Worm (Caenorhabditis elegans): Measurements from ENCODE around the gene C06A1.7.

C06A1.7 gene

ce11 chrII:10541923-10542486 lies 22.7 kb upstream of the C06A1.7 start, which contains the start of gene pro-1 (continued):
- TF ChIP-seq R02D3.7 (tag; optimal IDR thresholded peaks at IDR 0.05) (peak; percentile 80), sma-9 (GFP tag; optimal IDR thresholded peaks at IDR 0.05) (peak; percentile 79), sma-9 (tag; optimal IDR thresholded peaks at IDR 0.05) (no peak), zag-1 (tag; optimal IDR thresholded peaks at IDR 0.05) (peak; percentile 29), fos-1 (tag; optimal IDR thresholded peaks at IDR 0.05) (no peak), ztf-4 (tag; optimal IDR thresholded peaks at IDR 0.05) (peak; percentile 97), nhr-11 (tag; optimal IDR thresholded peaks at IDR 0.05) (peak; percentile 53), skn-1 (tag; optimal IDR thresholded peaks at IDR 0.05) (no peak), nhr-129 (tag; optimal IDR thresholded peaks at IDR 0.05) (peak; percentile 80), nhr-237 (tag; optimal IDR thresholded peaks at IDR 0.05) (no peak), Y55F3AM.14 (GFP tag; optimal IDR thresholded peaks at IDR 0.05) (peak; percentile 78), mbf-1 (tag; optimal IDR thresholded peaks at IDR 0.05) (peak; percentile 25), sem-4 (tag; optimal IDR thresholded peaks at IDR 0.05) (peak; percentile 70), nhr-6 (tag; optimal IDR thresholded peaks at IDR 0.05) (peak; percentile 85), ceh-82 (tag; optimal IDR thresholded peaks at IDR 0.05) (no peak)

DNA sequence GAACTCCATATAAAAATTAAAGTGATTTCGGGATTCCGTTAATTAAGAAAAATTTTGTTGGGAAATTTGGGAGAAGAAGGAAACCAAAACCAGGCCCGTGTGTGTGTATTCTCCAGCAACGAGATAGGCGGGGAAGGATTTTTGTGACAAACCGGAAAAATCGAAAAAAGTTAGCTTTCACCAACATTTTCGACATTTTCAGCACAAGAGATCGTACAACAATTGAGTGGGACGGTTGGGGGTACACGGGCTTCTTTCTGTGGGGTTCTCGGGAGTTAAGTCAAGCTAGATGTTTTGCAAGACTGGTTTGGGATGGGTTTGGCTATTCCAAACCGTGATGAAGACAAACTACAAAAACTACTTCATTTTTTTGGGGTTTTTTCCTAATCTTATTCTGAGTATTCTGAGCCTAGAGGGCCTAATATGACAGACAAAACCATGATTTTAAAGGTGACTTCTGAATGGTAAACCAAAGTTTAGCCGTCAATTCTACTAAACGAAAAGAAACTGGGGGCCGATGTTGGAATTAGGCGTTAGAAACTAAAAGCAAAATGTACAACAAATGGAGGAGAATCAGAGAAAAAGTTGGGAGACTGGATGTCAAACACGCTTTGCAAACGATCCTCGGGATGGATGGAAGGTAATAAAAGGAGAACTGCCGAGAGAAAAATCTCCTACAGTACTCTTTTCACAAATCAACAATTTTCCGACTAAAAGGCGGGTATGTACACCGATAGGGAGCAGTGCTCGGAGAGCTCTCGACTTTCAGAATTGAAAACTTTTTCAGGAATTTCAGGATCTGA lies 21.8 kb upstream of the C06A1.7 start:
- peak; percentile 32 for TF ChIP-seq nhr-6 (tag; optimal IDR thresholded peaks at IDR 0.05)
- peak; percentile 64 for TF ChIP-seq Y55F3AM.14 (GFP tag; optimal IDR thresholded peaks at IDR 0.05)
- peak; percentile 11 for TF ChIP-seq ztf-4 (tag; optimal IDR thresholded peaks at IDR 0.05)
- TF ChIP-seq blmp-1 (tag; optimal IDR thresholded peaks at IDR 0.05; ENCODE audit: insufficient read depth), result peak; percentile 7
- no peak for TF ChIP-seq nhr-23 (tag; optimal IDR thresholded peaks at IDR 0.05)
- peak; percentile 92 for TF ChIP-seq ama-1 (optimal IDR thresholded peaks at IDR 0.05)
- peak; percentile 6 to 20 for TF ChIP-seq lsy-2 (tag; optimal IDR thresholded peaks at IDR 0.05)
- peak; percentile 34 for TF ChIP-seq nhr-129 (tag; optimal IDR thresholded peaks at IDR 0.05)
- TF ChIP-seq dmd-4 (tag; optimal IDR thresholded peaks at IDR 0.05), result no peak
- no peak for TF ChIP-seq lin-13 (GFP tag; optimal IDR thresholded peaks at IDR 0.05)

- peak; percentile 36 for TF ChIP-seq sma-3 (GFP tag; optimal IDR thresholded peaks at IDR 0.05)
- no peak for TF ChIP-seq ZK546.5 (tag; optimal IDR thresholded peaks at IDR 0.05)
- peak; percentile 35 for TF ChIP-seq sma-9 (GFP tag; optimal IDR thresholded peaks at IDR 0.05)
- no peak for TF ChIP-seq sma-9 (tag; optimal IDR thresholded peaks at IDR 0.05)
- no peak for TF ChIP-seq nhr-21 (tag; optimal IDR thresholded peaks at IDR 0.05)
- TF ChIP-seq unc-62 (GFP tag; optimal IDR thresholded peaks at IDR 0.05), result no peak
- no peak for TF ChIP-seq unc-55 (GFP tag; optimal IDR thresholded peaks at IDR 0.05)
- TF ChIP-seq ztf-4 (tag; optimal IDR thresholded peaks at IDR 0.05), result no peak
- no peak for TF ChIP-seq fos-1 (tag; optimal IDR thresholded peaks at IDR 0.05)
- TF ChIP-seq ztf-1 (GFP tag; conservative IDR thresholded peaks at IDR 0.05), result no peak
- TF ChIP-seq lsy-2 (tag; optimal IDR thresholded peaks at IDR 0.05), result no peak
- no peak for TF ChIP-seq lin-39 (tag; optimal IDR thresholded peaks at IDR 0.05)
- TF ChIP-seq nhr-25 (tag; optimal IDR thresholded peaks at IDR 0.05), result peak; percentile 28
- TF ChIP-seq crh-2 (tag; optimal IDR thresholded peaks at IDR 0.05), result peak; percentile 1
- no peak for TF ChIP-seq F13H6.1 (tag; optimal IDR thresholded peaks at IDR 0.05)
- no peak for TF ChIP-seq nhr-6 (tag; optimal IDR thresholded peaks at IDR 0.05)
- TF ChIP-seq snpc-4 (tag; optimal IDR thresholded peaks at IDR 0.05), result no peak
Measured at ce11 chrII:10543457-10544137, 21.1 kb upstream of the C06A1.7 start.

ce11 chrII:10544374-10544908 lies 20.2 kb upstream of the C06A1.7 start:
- TF ChIP-seq skn-1 (tag; optimal IDR thresholded peaks at IDR 0.05), result no peak
- no peak for TF ChIP-seq ztf-4 (tag; optimal IDR thresholded peaks at IDR 0.05)
- TF ChIP-seq zag-1 (tag; optimal IDR thresholded peaks at IDR 0.05), result no peak
- TF ChIP-seq ceh-16 (tag; optimal IDR thresholded peaks at IDR 0.05), result no peak
- peak; percentile 11 for TF ChIP-seq lin-11 (tag; optimal IDR thresholded peaks at IDR 0.05)
- TF ChIP-seq sem-4 (tag; optimal IDR thresholded peaks at IDR 0.05), result no peak
- TF ChIP-seq aly-2 (tag; optimal IDR thresholded peaks at IDR 0.05), result no peak
- peak; percentile 33 for TF ChIP-seq nhr-129 (tag; optimal IDR thresholded peaks at IDR 0.05)
- TF ChIP-seq elt-3 (tag; optimal IDR thresholded peaks at IDR 0.05), result no peak
- TF ChIP-seq unc-55 (GFP tag; optimal IDR thresholded peaks at IDR 0.05), result no peak
- TF ChIP-seq gmeb-1 (tag; optimal IDR thresholded peaks at IDR 0.05), result no peak
- TF ChIP-seq ztf-1 (GFP tag; conservative IDR thresholded peaks at IDR 0.05), result no peak
- TF ChIP-seq alr-1 (tag; optimal IDR thresholded peaks at IDR 0.05), result no peak

Data from whole organism, L2 larva.